Fruit fly (Drosophila melanogaster) whole organism, embryonic: ENCODE measurements around the gene CG7568.
A peak's percentile ranks its signal among the peaks of the same experiment; 100 is the strongest.

Source experiments
- Ada2b ChIP-seq: fragments of 200-800 bp; sonication (Bioruptor generic); IDR thresholded peaks from 2 replicates; pipeline ENCODE4 v1.3.6; 2022; ENCODE audit warnings: missing biosample characterization, missing genetic modification characterization
- Blimp-1 ChIP-seq: fragments of 200-800 bp; sonication (Bioruptor generic); optimal IDR thresholded peaks from 3 replicates; lab custom pipeline; 2018; ENCODE audit warnings: missing biosample characterization, missing genetic modification characterization, mild to moderate bottlenecking, moderate library complexity, missing genetic modification reagents
- BtbVII ChIP-seq: fragments of 200-800 bp; sonication (Bioruptor generic); optimal IDR thresholded peaks from 3 replicates; lab custom pipeline; 2017; ENCODE audit warnings: missing biosample characterization, mild to moderate bottlenecking, missing genetic modification characterization
- CG10147 ChIP-seq: fragments of 200-800 bp; sonication (Bioruptor generic); optimal IDR thresholded peaks from 2 replicates; lab custom pipeline; 2019; ENCODE audit warnings: missing biosample characterization, mild to moderate bottlenecking, missing genetic modification characterization, moderate library complexity
- CG10654 ChIP-seq: fragments of 200-800 bp; sonication (Bioruptor generic); optimal IDR thresholded peaks from 2 replicates; lab custom pipeline; 2016; ENCODE audit warnings: missing biosample characterization, missing genetic modification characterization
- CG11560 ChIP-seq: fragments of 200-800 bp; sonication (Bioruptor generic); IDR thresholded peaks from 3 replicates; pipeline ENCODE4 v1.3.6; 2022; ENCODE audit warnings: missing biosample characterization, missing genetic modification characterization
- CG12071 ChIP-seq: fragments of 200-800 bp; sonication (Bioruptor generic); optimal IDR thresholded peaks from 3 replicates; lab custom pipeline; 2018; ENCODE audit warnings: missing biosample characterization, mild to moderate bottlenecking, missing genetic modification characterization
- CG12659 ChIP-seq: fragments of 200-800 bp; sonication (Bioruptor generic); optimal IDR thresholded peaks from 3 replicates; lab custom pipeline; 2017; ENCODE audit warnings: mild to moderate bottlenecking, missing biosample characterization, missing genetic modification reagents, missing genetic modification characterization
- CG14710 ChIP-seq: fragments of 200-800 bp; sonication (Bioruptor generic); optimal IDR thresholded peaks from 3 replicates; lab custom pipeline; 2019; ENCODE audit warnings: missing biosample characterization, mild to moderate bottlenecking, missing genetic modification characterization, moderate library complexity
- CG17612 ChIP-seq: fragments of 200-800 bp; sonication (Bioruptor generic); IDR thresholded peaks from 2 replicates; pipeline ENCODE4 v1.3.6; 2022; ENCODE audit warnings: missing biosample characterization, missing genetic modification characterization
- CG18619 ChIP-seq: fragments of 200-800 bp; sonication (Bioruptor generic); optimal IDR thresholded peaks from 3 replicates; lab custom pipeline; 2017; ENCODE audit warnings: missing biosample characterization, mild to moderate bottlenecking, missing genetic modification characterization
- CG31224 ChIP-seq: fragments of 200-800 bp; sonication (Bioruptor generic); IDR thresholded peaks from 2 replicates; pipeline ENCODE4 v1.3.6; 2022; ENCODE audit warnings: missing biosample characterization, missing genetic modification characterization
- CG3281 ChIP-seq: fragments of 200-800 bp; sonication (Bioruptor generic); optimal IDR thresholded peaks from 3 replicates; lab custom pipeline; 2017; ENCODE audit warnings: missing biosample characterization, mild to moderate bottlenecking, missing genetic modification characterization
- CG8359 ChIP-seq: fragments of 200-800 bp; sonication (Bioruptor generic); optimal IDR thresholded peaks from 2 replicates; lab custom pipeline; 2017; ENCODE audit warnings: missing biosample characterization, mild to moderate bottlenecking, missing genetic modification characterization, borderline replicate concordance
- CG9215 ChIP-seq: fragments of 200-800 bp; sonication (Bioruptor generic); IDR thresholded peaks from 2 replicates; pipeline ENCODE4 v1.3.6; 2022; ENCODE audit warnings: missing biosample characterization, missing genetic modification characterization
- Chrac-16 ChIP-seq: fragments of 200-800 bp; sonication (Bioruptor generic); optimal IDR thresholded peaks from 3 replicates; lab custom pipeline; 2016; ENCODE audit warnings: missing biosample characterization, missing genetic modification characterization
- E2f2 ChIP-seq: fragments of 200-800 bp; sonication (Bioruptor generic); IDR thresholded peaks from 2 replicates; pipeline ENCODE4 v1.3.6; 2022; ENCODE audit warnings: missing biosample characterization, missing genetic modification characterization
- Elba2 ChIP-seq: fragments of 200-800 bp; sonication (Bioruptor generic); optimal IDR thresholded peaks from 3 replicates; lab custom pipeline; 2016; ENCODE audit warnings: missing biosample characterization, missing genetic modification characterization
- Fer3 ChIP-seq: fragments of 200-800 bp; sonication (Bioruptor generic); optimal IDR thresholded peaks from 2 replicates; lab custom pipeline; 2018; ENCODE audit warnings: missing biosample characterization, mild to moderate bottlenecking, missing genetic modification characterization, moderate library complexity
- Hsf ChIP-seq: fragments of 200-800 bp; sonication (Bioruptor generic); optimal IDR thresholded peaks from 3 replicates; lab custom pipeline; 2016; ENCODE audit warnings: missing biosample characterization, missing genetic modification characterization
- Nf-YC ChIP-seq: fragments of 200-800 bp; optimal IDR thresholded peaks from 3 replicates; lab custom pipeline; 2019; ENCODE audit warnings: missing biosample characterization, mild to moderate bottlenecking, missing genetic modification characterization, moderate library complexity
- PHDP ChIP-seq: fragments of 200-800 bp; sonication (Bioruptor generic); optimal IDR thresholded peaks from 3 replicates; lab custom pipeline; 2018; ENCODE audit warnings: missing biosample characterization, mild to moderate bottlenecking, missing genetic modification characterization, moderate library complexity
- Ptx1 ChIP-seq: fragments of 200-800 bp; sonication (Bioruptor generic); IDR thresholded peaks from 2 replicates; pipeline ENCODE4 v1.3.6; 2022; ENCODE audit warnings: missing biosample characterization, missing genetic modification characterization
- Rx ChIP-seq: fragments of 200-800 bp; sonication (Bioruptor generic); IDR thresholded peaks from 2 replicates; pipeline ENCODE4 v1.3.6; 2022; ENCODE audit warnings: missing biosample characterization, missing genetic modification characterization
- Sox102F ChIP-seq: fragments of 200-800 bp; sonication (Bioruptor generic); optimal IDR thresholded peaks from 2 replicates; lab custom pipeline; 2018; ENCODE audit warnings: missing biosample characterization, mild to moderate bottlenecking, missing genetic modification characterization, moderate library complexity
- ac ChIP-seq: fragments of 200-800 bp; sonication (Bioruptor generic); optimal IDR thresholded peaks from 3 replicates; lab custom pipeline; 2017; ENCODE audit warnings: missing biosample characterization, mild to moderate bottlenecking, missing genetic modification characterization
- ase ChIP-seq: fragments of 200-800 bp; sonication (Bioruptor generic); IDR thresholded peaks from 3 replicates; pipeline ENCODE4 v1.3.6; 2022; ENCODE audit warnings: missing biosample characterization, missing genetic modification characterization
- az2 ChIP-seq: fragments of 200-800 bp; sonication (Bioruptor generic); optimal IDR thresholded peaks from 3 replicates; lab custom pipeline; 2016; ENCODE audit warnings: missing biosample characterization, missing genetic modification characterization
- chif ChIP-seq, 2 experiments: fragments of 200-800 bp; sonication (Bioruptor generic); optimal IDR thresholded peaks; 3 replicates each; lab custom pipeline; 2016; ENCODE audit warnings: missing biosample characterization in 2 of 2, missing genetic modification characterization in 2 of 2
- dmrt99B ChIP-seq: fragments of 200-800 bp; sonication (Bioruptor generic); optimal IDR thresholded peaks from 2 replicates; lab custom pipeline; 2018; ENCODE audit warnings: missing biosample characterization, mild to moderate bottlenecking, missing genetic modification characterization, moderate library complexity
- emc ChIP-seq: fragments of 200-800 bp; sonication (Bioruptor generic); optimal IDR thresholded peaks from 2 replicates; lab custom pipeline; 2016; ENCODE audit warnings: missing biosample characterization, missing genetic modification characterization
- fd96Cb ChIP-seq: fragments of 200-800 bp; sonication (Bioruptor generic); optimal IDR thresholded peaks from 2 replicates; lab custom pipeline; 2018; ENCODE audit warnings: missing biosample characterization, mild to moderate bottlenecking, missing genetic modification characterization, moderate library complexity
- fru ChIP-seq: fragments of >200 bp; optimal IDR thresholded peaks from 2 replicates; lab custom pipeline; 2017
- ind ChIP-seq: fragments of 200-800 bp; sonication (Bioruptor generic); optimal IDR thresholded peaks from 3 replicates; lab custom pipeline; 2016; ENCODE audit warnings: missing biosample characterization, missing genetic modification characterization
- kni ChIP-seq: fragments of 200-800 bp; sonication (Bioruptor generic); optimal IDR thresholded peaks from 3 replicates; lab custom pipeline; 2017; ENCODE audit warnings: mild to moderate bottlenecking, missing biosample characterization, missing genetic modification reagents, missing genetic modification characterization
- org-1 ChIP-seq: fragments of 200-800 bp; sonication (Bioruptor generic); optimal IDR thresholded peaks from 2 replicates; lab custom pipeline; 2017; ENCODE audit warnings: missing biosample characterization, missing genetic modification characterization
- pan ChIP-seq, 4 experiments: fragments of >200 bp in 3 of 4; fragments of 200-800 bp in 1 of 4; sonication (Bioruptor generic) in 1 of 4; optimal IDR thresholded peaks in 3 of 4; IDR thresholded peaks in 1 of 4; 2 replicates each; pipeline versions ENCODE4 v1.3.6 to Lab custom; 2017 to 2022; ENCODE audit warnings: missing biosample characterization in 2 of 4, missing genetic modification characterization in 2 of 4, mixed read lengths in 1 of 4
- prd ChIP-seq, 3 experiments: fragments of >200 bp in 2 of 3; fragments of 200-800 bp in 1 of 3; sonication (Bioruptor generic) in 1 of 3; optimal IDR thresholded peaks in 2 of 3; IDR thresholded peaks in 1 of 3; 2 replicates in 2 of 3; 3 replicates in 1 of 3; pipeline versions ENCODE4 v1.3.6 to Lab custom; 2017 to 2022; ENCODE audit warnings: missing biosample characterization in 1 of 3, missing genetic modification characterization in 1 of 3
- sd ChIP-seq: fragments of 200-800 bp; sonication (Bioruptor generic); optimal IDR thresholded peaks from 3 replicates; lab custom pipeline; 2018; ENCODE audit warnings: missing biosample characterization, mild to moderate bottlenecking, missing genetic modification characterization, moderate library complexity
- sens ChIP-seq: fragments of 200-800 bp; sonication (Bioruptor generic); peaks from one replicate; lab custom pipeline; 2016; ENCODE audit warnings: missing biosample characterization, missing genetic modification characterization
- slbo ChIP-seq: fragments of 200-800 bp; sonication (Bioruptor generic); IDR thresholded peaks from 2 replicates; pipeline ENCODE4 v1.3.6; 2022; ENCODE audit warnings: missing biosample characterization, missing genetic modification characterization
- sr ChIP-seq: fragments of 200-800 bp; sonication (Bioruptor generic); IDR thresholded peaks from 3 replicates; pipeline ENCODE4 v1.3.6; 2022; ENCODE audit warnings: missing biosample characterization, missing genetic modification characterization
- stc ChIP-seq: fragments of 200-800 bp; sonication (Bioruptor generic); IDR thresholded peaks from 2 replicates; pipeline ENCODE4 v1.3.6; 2022; ENCODE audit warnings: missing biosample characterization, missing genetic modification characterization
- tin ChIP-seq: fragments of 200-800 bp; sonication (Bioruptor generic); optimal IDR thresholded peaks from 3 replicates; lab custom pipeline; 2016; ENCODE audit warnings: missing biosample characterization, missing genetic modification characterization
- tio ChIP-seq: fragments of 200-800 bp; sonication (Bioruptor generic); optimal IDR thresholded peaks from 2 replicates; lab custom pipeline; 2017; ENCODE audit warnings: missing biosample characterization, missing genetic modification characterization, inconsistent platforms
- unpg ChIP-seq: fragments of 200-800 bp; sonication (Bioruptor generic); optimal IDR thresholded peaks from 3 replicates; lab custom pipeline; 2018; ENCODE audit warnings: missing biosample characterization, mild to moderate bottlenecking, missing genetic modification characterization, moderate library complexity
- vvl ChIP-seq: fragments of 200-800 bp; sonication (Bioruptor generic); IDR thresholded peaks from 2 replicates; pipeline ENCODE4 v1.3.6; 2022; ENCODE audit warnings: missing biosample characterization, missing genetic modification characterization
- zen ChIP-seq: fragments of 200-800 bp; sonication (Bioruptor generic); optimal IDR thresholded peaks from 3 replicates; lab custom pipeline; 2018; ENCODE audit warnings: missing biosample characterization, mild to moderate bottlenecking, missing genetic modification characterization, moderate library complexity
- zfh1 ChIP-seq: fragments of 200-800 bp; sonication (Bioruptor generic); IDR thresholded peaks from 3 replicates; pipeline ENCODE4 v1.3.6; 2022; ENCODE audit warnings: missing biosample characterization, missing genetic modification characterization

The CG7568 gene

DNA sequence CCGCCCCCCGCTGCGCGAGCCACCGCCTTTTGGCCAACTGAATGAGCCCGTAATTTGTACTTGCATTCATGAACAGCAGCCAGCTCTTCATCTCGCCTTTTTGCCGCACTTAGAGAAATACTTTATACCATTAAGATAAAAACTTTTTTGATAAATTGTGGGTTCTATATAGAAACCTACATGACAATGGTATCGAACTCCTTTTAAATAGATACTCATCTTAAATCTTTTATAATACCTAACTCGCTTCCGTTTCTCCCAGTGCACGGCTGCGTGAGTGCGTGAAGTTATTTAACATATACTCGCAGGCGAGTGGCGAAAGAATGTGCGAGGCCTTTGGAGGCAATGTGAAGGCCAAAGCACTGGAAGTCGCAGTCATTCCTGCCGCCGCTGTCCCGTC lies 25.2 kb upstream of the CG7568 start (continued):
- peak; percentile 49 for TF ChIP-seq ind (GFP tag; lab: Kevin White, UChicago)
- 0 out of 2 replicates have a peak, but pooled peaks have one; percentile 13 for TF ChIP-seq CG9215 (GFP tag; lab: Robert Waterston, UW)
- peak; percentile 1 for TF ChIP-seq zen (tag; lab: Kevin White, UChicago)
- no peak for TF ChIP-seq prd (optimal IDR thresholded peaks at IDR 0.05; lab: Kevin White, UChicago)
- TF ChIP-seq prd (GFP tag; IDR thresholded peaks at IDR 0.05; lab: Robert Waterston, UW), result peak; percentile 69
- TF ChIP-seq fru (lab: Kevin White, UChicago), result no peak
- no peak for TF ChIP-seq CG8359 (GFP tag; lab: Kevin White, UChicago)
- peak; percentile 12 for TF ChIP-seq tin
- peak; percentile 14 for TF ChIP-seq fd96Cb (tag; lab: Kevin White, UChicago)
- TF ChIP-seq slbo (GFP tag; lab: Robert Waterston, UW), result peak; percentile 48; the same call in 1 of the 2 replicates
- peak; percentile 26 for TF ChIP-seq BtbVII (GFP tag; lab: Kevin White, UChicago)
- TF ChIP-seq Chrac-16 (GFP tag; lab: Kevin White, UChicago), result no peak
- 0 out of 2 replicates have a peak, but pooled peaks have one; percentile 18 for TF ChIP-seq Ada2b (GFP tag; lab: Robert Waterston, UW)
- peak; percentile 54 for TF ChIP-seq dmrt99B (tag; lab: Kevin White, UChicago)
- no peak for TF ChIP-seq ac (GFP tag; lab: Kevin White, UChicago)
- no peak for TF ChIP-seq Elba2 (GFP tag; lab: Kevin White, UChicago)
- TF ChIP-seq org-1 (GFP tag; lab: Kevin White, UChicago), result no peak
- TF ChIP-seq CG14710 (tag; lab: Kevin White, UChicago), result peak; percentile 8
- TF ChIP-seq CG3281 (GFP tag; lab: Kevin White, UChicago), result peak; percentile 32
- TF ChIP-seq kni (GFP tag; lab: Kevin White, UChicago), result no peak
- TF ChIP-seq Blimp-1 (GFP tag; lab: Kevin White, UChicago), result peak; percentile 30
- TF ChIP-seq sd, result peak; percentile 24
- TF ChIP-seq Nf-YC (tag; lab: Kevin White, UChicago), result no peak
- TF ChIP-seq CG31224 (GFP tag; lab: Robert Waterston, UW), result 0 out of 2 replicates have a peak, but pooled peaks have one; percentile 8
- TF ChIP-seq pan (optimal IDR thresholded peaks at IDR 0.05; lab: Kevin White, UChicago), result no peak
- TF ChIP-seq pan (GFP tag; optimal IDR thresholded peaks at IDR 0.05 in 1 of 2, IDR thresholded peaks at IDR 0.05 in 1 of 2), result peak in 1 of 2 experiments; percentile 49
- peak; percentile 59 for TF ChIP-seq Sox102F (GFP tag; lab: Kevin White, UChicago)
- TF ChIP-seq sens, result peak; percentile 83
- TF ChIP-seq CG11560 (tag; lab: Robert Waterston, UW), result 0 out of 3 replicates have a peak, but pooled peaks have one; percentile 21
- peak; percentile 38 for TF ChIP-seq CG10147
- peak; percentile 38 for TF ChIP-seq vvl (GFP tag; lab: Robert Waterston, UW)
- peak in 1 of 2 experiments; percentile 18 for TF ChIP-seq chif (GFP tag; optimal IDR thresholded peaks at IDR 0.05; lab: Kevin White, UChicago)
- TF ChIP-seq ase, result peak; percentile 46; the same call in 1 of the 3 replicates
- peak; percentile 7 for TF ChIP-seq CG18619 (GFP tag; lab: Kevin White, UChicago)
- no peak for TF ChIP-seq CG10654
- no peak for TF ChIP-seq emc (GFP tag; lab: Kevin White, UChicago)
- peak; percentile 35 for TF ChIP-seq PHDP (tag; lab: Kevin White, UChicago)
- TF ChIP-seq Fer3, result peak; percentile 44
- TF ChIP-seq CG17612, result no peak
- peak; percentile 25; the same call in 1 of the 2 replicates for TF ChIP-seq E2f2
- TF ChIP-seq Hsf (GFP tag; lab: Kevin White, UChicago), result peak; percentile 22
- TF ChIP-seq sr (GFP tag; lab: Robert Waterston, UW), result no peak
- peak; percentile 56; the same call in 2 of the 3 replicates for TF ChIP-seq zfh1 (GFP tag; lab: Robert Waterston, UW)
- no peak for TF ChIP-seq CG12659
- peak; percentile 40 for TF ChIP-seq az2 (GFP tag; lab: Kevin White, UChicago)
- TF ChIP-seq Rx (GFP tag; lab: Robert Waterston, UW), result 0 out of 2 replicates have a peak, but pooled peaks have one; percentile 13
- TF ChIP-seq stc (GFP tag; lab: Robert Waterston, UW), result 0 out of 2 replicates have a peak, but pooled peaks have one; percentile 23
- peak; percentile 18 for TF ChIP-seq tio (GFP tag; lab: Kevin White, UChicago)
- peak; percentile 34 for TF ChIP-seq Ptx1
- TF ChIP-seq unpg, result peak; percentile 55
- TF ChIP-seq CG12071 (GFP tag; lab: Kevin White, UChicago), result peak; percentile 15
